Worm (Caenorhabditis elegans) whole organism, L3 larva: ENCODE measurements around the gene F13D12.8.

ENCODE experiments used
- R02D3.7 ChIP-seq: fragments of 150-350 bp; optimal IDR thresholded peaks from 2 replicates; lab custom pipeline; 2014; ENCODE audit warnings: missing biosample characterization, missing genetic modification characterization
- ZK546.5 ChIP-seq: sonication (generic microtip); optimal IDR thresholded peaks from 2 replicates; lab custom pipeline; 2017; ENCODE audit warnings: missing biosample characterization, missing genetic modification characterization
- ama-1 ChIP-seq: fragments of 150-350 bp; optimal IDR thresholded peaks from 2 replicates; lab custom pipeline; 2018
- ceh-28 ChIP-seq: fragments of 150-350 bp; optimal IDR thresholded peaks from 2 replicates; lab custom pipeline; 2014; ENCODE audit warnings: missing biosample characterization, missing genetic modification reagents, missing genetic modification characterization
- ceh-82 ChIP-seq: fragments of 150-350 bp; optimal IDR thresholded peaks from 2 replicates; lab custom pipeline; 2014; ENCODE audit warnings: missing biosample characterization, missing genetic modification characterization
- ceh-9 ChIP-seq: sonication (generic microtip); optimal IDR thresholded peaks from 2 replicates; lab custom pipeline; 2018; ENCODE audit warnings: missing biosample characterization, missing genetic modification characterization
- egl-27 ChIP-seq: sonication (generic microtip); optimal IDR thresholded peaks from 4 replicates; lab custom pipeline; 2017; ENCODE audit warnings: missing biosample characterization, missing genetic modification reagents, missing genetic modification characterization
- egl-5 ChIP-seq: fragments of 150-350 bp; optimal IDR thresholded peaks from 2 replicates; lab custom pipeline; 2017; ENCODE audit warnings: missing biosample characterization, missing genetic modification reagents, missing genetic modification characterization, inconsistent platforms
- elt-1 ChIP-seq: fragments of 150-350 bp; optimal IDR thresholded peaks from 2 replicates; lab custom pipeline; 2014; ENCODE audit warnings: missing biosample characterization, missing genetic modification characterization
- elt-2 ChIP-seq: sonication (generic microtip); optimal IDR thresholded peaks from 2 replicates; lab custom pipeline; 2016; ENCODE audit warnings: missing genetic modification reagents, mild to moderate bottlenecking, missing genetic modification characterization, missing compliant biosample characterization
- elt-3 ChIP-seq, 3 experiments: fragments of 150-350 bp in 1 of 3; sonication (generic microtip) in 2 of 3; optimal IDR thresholded peaks; 2 replicates in 2 of 3; 4 replicates in 1 of 3; lab custom pipeline; 2014 to 2017; ENCODE audit warnings: missing biosample characterization in 3 of 3, missing genetic modification characterization in 3 of 3
- fkh-10 ChIP-seq: sonication (generic microtip); optimal IDR thresholded peaks from 2 replicates; lab custom pipeline; 2017; ENCODE audit warnings: missing biosample characterization, missing genetic modification reagents, missing genetic modification characterization
- fkh-2 ChIP-seq: fragments of 150-350 bp; optimal IDR thresholded peaks from 2 replicates; lab custom pipeline; 2014; ENCODE audit warnings: missing biosample characterization, missing genetic modification reagents, missing genetic modification characterization
- fos-1 ChIP-seq: fragments of 150-350 bp; optimal IDR thresholded peaks from 2 replicates; lab custom pipeline; 2014; ENCODE audit warnings: missing biosample characterization, missing genetic modification characterization
- hmg-11 ChIP-seq: sonication (generic microtip); optimal IDR thresholded peaks from 2 replicates; lab custom pipeline; 2016; ENCODE audit warnings: missing genetic modification characterization, missing compliant biosample characterization
- jun-1 ChIP-seq: fragments of 150-350 bp; optimal IDR thresholded peaks from 2 replicates; lab custom pipeline; 2014; ENCODE audit warnings: missing biosample characterization, missing genetic modification reagents, missing genetic modification characterization
- lin-15B ChIP-seq: fragments of 150-350 bp; optimal IDR thresholded peaks from 2 replicates; lab custom pipeline; 2014; ENCODE audit warnings: missing biosample characterization, missing genetic modification characterization
- lin-39 ChIP-seq: fragments of 150-350 bp; optimal IDR thresholded peaks from 2 replicates; lab custom pipeline; 2018; ENCODE audit warnings: missing biosample characterization, missing genetic modification reagents, missing genetic modification characterization
- lsy-12 ChIP-seq: sonication (generic microtip); optimal IDR thresholded peaks from 2 replicates; lab custom pipeline; 2016; ENCODE audit warnings: mild to moderate bottlenecking, missing genetic modification characterization, missing compliant biosample characterization
- mdl-1 ChIP-seq: fragments of 150-350 bp; optimal IDR thresholded peaks from 2 replicates; lab custom pipeline; 2014; ENCODE audit warnings: missing biosample characterization, missing genetic modification characterization
- mml-1 ChIP-seq: fragments of 150-350 bp; sonication (generic microtip); optimal IDR thresholded peaks from 3 replicates; lab custom pipeline; 2014; ENCODE audit warnings: missing biosample characterization, missing genetic modification characterization
- nfya-1 ChIP-seq: sonication (generic microtip); optimal IDR thresholded peaks from 2 replicates; lab custom pipeline; 2017; ENCODE audit warnings: missing genetic modification characterization, mild to moderate bottlenecking, missing compliant biosample characterization, antibody characterized with exemption, moderate library complexity; ENCODE audit not compliant: insufficient read depth
- nhr-11 ChIP-seq: fragments of 150-350 bp; optimal IDR thresholded peaks from 2 replicates; lab custom pipeline; 2014; ENCODE audit warnings: missing biosample characterization, missing genetic modification characterization
- nhr-12 ChIP-seq: fragments of 150-350 bp; optimal IDR thresholded peaks from 2 replicates; lab custom pipeline; 2014; ENCODE audit warnings: missing biosample characterization, missing genetic modification characterization
- nhr-23 ChIP-seq: fragments of 150-350 bp; optimal IDR thresholded peaks from 2 replicates; lab custom pipeline; 2014; ENCODE audit warnings: missing biosample characterization, missing genetic modification reagents, missing genetic modification characterization
- nhr-25 ChIP-seq: sonication (generic microtip); optimal IDR thresholded peaks from 2 replicates; lab custom pipeline; 2017; ENCODE audit warnings: missing biosample characterization, missing genetic modification characterization
- nhr-43 ChIP-seq: sonication (generic microtip); optimal IDR thresholded peaks from 2 replicates; lab custom pipeline; 2016; ENCODE audit warnings: mild to moderate bottlenecking, missing genetic modification characterization, missing compliant biosample characterization; ENCODE audit not compliant: poor library complexity, severe bottlenecking
- nhr-67 ChIP-seq: fragments of 150-350 bp; optimal IDR thresholded peaks from 2 replicates; lab custom pipeline; 2014; ENCODE audit warnings: missing biosample characterization, missing genetic modification characterization
- nhr-76 ChIP-seq: fragments of 150-350 bp; sonication (generic microtip); optimal IDR thresholded peaks from 5 replicates; lab custom pipeline; 2014; ENCODE audit warnings: missing biosample characterization, missing genetic modification characterization
- nhr-77 ChIP-seq: fragments of 150-350 bp; optimal IDR thresholded peaks from 2 replicates; lab custom pipeline; 2014; ENCODE audit warnings: missing biosample characterization, missing genetic modification characterization
- pha-4 ChIP-seq: fragments of 150-350 bp; optimal IDR thresholded peaks from 2 replicates; lab custom pipeline; 2014; ENCODE audit warnings: missing biosample characterization, missing genetic modification reagents, missing genetic modification characterization
- pqm-1 ChIP-seq: fragments of 150-350 bp; optimal IDR thresholded peaks from 2 replicates; lab custom pipeline; 2017; ENCODE audit warnings: missing biosample characterization, missing genetic modification characterization, inconsistent platforms
- sea-2 ChIP-seq: fragments of 150-350 bp; sonication (generic microtip); optimal IDR thresholded peaks from 4 replicates; lab custom pipeline; 2014; ENCODE audit warnings: missing biosample characterization, missing genetic modification reagents, missing genetic modification characterization
- skn-1 ChIP-seq: fragments of 150-350 bp; optimal IDR thresholded peaks from 2 replicates; lab custom pipeline; 2014; ENCODE audit warnings: missing biosample characterization, missing genetic modification characterization
- snpc-4 ChIP-seq: fragments of 150-350 bp; optimal IDR thresholded peaks from 2 replicates; lab custom pipeline; 2014; ENCODE audit warnings: missing biosample characterization, missing genetic modification characterization
- tbx-2 ChIP-seq: sonication (generic microtip); optimal IDR thresholded peaks from 2 replicates; lab custom pipeline; 2016; ENCODE audit warnings: mild to moderate bottlenecking, missing genetic modification characterization, missing compliant biosample characterization
- unc-62 ChIP-seq: fragments of 150-350 bp; sonication (generic microtip); optimal IDR thresholded peaks from 4 replicates; lab custom pipeline; 2014; ENCODE audit warnings: missing biosample characterization, missing genetic modification reagents, missing genetic modification characterization
- zag-1 ChIP-seq: fragments of 150-350 bp; optimal IDR thresholded peaks from 2 replicates; lab custom pipeline; 2014; ENCODE audit warnings: missing biosample characterization, missing genetic modification characterization
- ztf-11 ChIP-seq: fragments of 150-350 bp; optimal IDR thresholded peaks from 2 replicates; lab custom pipeline; 2014; ENCODE audit warnings: missing biosample characterization, missing genetic modification characterization
- ztf-4 ChIP-seq: fragments of 150-350 bp; optimal IDR thresholded peaks from 2 replicates; lab custom pipeline; 2014; ENCODE audit warnings: missing biosample characterization, missing genetic modification characterization

F13D12.8 gene

ce11 chrII:11756684-11757107 lies 24.3 kb upstream of the F13D12.8 start (continued):
- TF ChIP-seq elt-3 (tag; optimal IDR thresholded peaks at IDR 0.05; lab: Kevin White, UChicago) (no peak), mdl-1 (tag; lab: Kevin White, UChicago) (no peak), fos-1 (tag; lab: Kevin White, UChicago) (peak; percentile 65), skn-1 (tag; lab: Kevin White, UChicago) (no peak), nhr-25 (peak; percentile 80), tbx-2 (peak; percentile 54), lsy-12 (no peak), hmg-11 (tag; lab: Kevin White, UChicago) (no peak), nfya-1 (tag; lab: Kevin White, UChicago) (peak; percentile 83)

- TF ChIP-seq fkh-2 (tag; lab: Kevin White, UChicago): no peak
- TF ChIP-seq snpc-4 (tag; lab: Kevin White, UChicago): peak; percentile 58
- TF ChIP-seq ceh-9 (tag; lab: Kevin White, UChicago): no peak
Observed at ce11 chrII:11753186-11753585, 20.8 kb upstream of the F13D12.8 start.

- TF ChIP-seq sea-2: peak; percentile 56
- TF ChIP-seq nhr-77 (tag; lab: Kevin White, UChicago): no peak
- peak; percentile 72 for TF ChIP-seq nfya-1 (tag; lab: Kevin White, UChicago)
- TF ChIP-seq nhr-12: no peak
- TF ChIP-seq lin-15B: peak; percentile 29
- TF ChIP-seq hmg-11 (tag; lab: Kevin White, UChicago): peak; percentile 68
- peak; percentile 33 for TF ChIP-seq unc-62 (GFP tag; lab: Kevin White, UChicago)
- TF ChIP-seq lin-39 (tag; lab: Kevin White, UChicago): peak; percentile 52
- TF ChIP-seq, all 47 proteins: peak for 6
Observed at ce11 chrII:11751615-11752174, 19.3 kb upstream of the F13D12.8 start.

ce11 chrII:11749490-11750172 lies 17.2 kb upstream of the F13D12.8 start:
- TF ChIP-seq pqm-1 (tag; lab: Kevin White, UChicago) (peak; percentile 47), egl-5 (tag; lab: Kevin White, UChicago) (peak; percentile 90), zag-1 (tag; lab: Kevin White, UChicago) (peak; percentile 0), nhr-43 (tag; lab: Kevin White, UChicago) (peak; percentile 39), ceh-82 (tag; lab: Kevin White, UChicago) (peak; percentile 25), ztf-11 (no peak), nhr-25 (peak; percentile 49), lin-15B (peak; percentile 20), pha-4 (peak; percentile 84), lsy-12 (no peak), skn-1 (tag; lab: Kevin White, UChicago) (peak; percentile 69), nhr-77 (tag; lab: Kevin White, UChicago) (no peak), R02D3.7 (tag; lab: Kevin White, UChicago) (peak; percentile 51), elt-1 (no peak), fkh-2 (tag; lab: Kevin White, UChicago) (no peak), jun-1 (peak; percentile 93), mdl-1 (tag; lab: Kevin White, UChicago) (peak; percentile 48), hmg-11 (tag; lab: Kevin White, UChicago) (peak; percentile 96), lin-39 (tag; lab: Kevin White, UChicago) (peak; percentile 89), ztf-4 (no peak), sea-2 (peak; percentile 68), nhr-23 (tag; lab: Kevin White, UChicago) (peak; percentile 61), fkh-10 (peak; percentile 46), nhr-12 (no peak), elt-3 (tag; optimal IDR thresholded peaks at IDR 0.05; lab: Kevin White, UChicago) (no peak), nhr-76 (tag; lab: Kevin White, UChicago) (no peak), nhr-11 (peak; percentile 66), elt-2 (tag; lab: Kevin White, UChicago) (peak; percentile 83), mml-1 (tag; lab: Kevin White, UChicago) (no peak), tbx-2 (peak; percentile 75), ceh-28 (tag; lab: Kevin White, UChicago) (peak; percentile 84), ama-1 (lab: Kevin White, UChicago) (no peak), ZK546.5 (tag; lab: Kevin White, UChicago) (no peak), nhr-67 (tag; lab: Kevin White, UChicago) (no peak), egl-27 (no peak), nfya-1 (tag; lab: Kevin White, UChicago) (peak; percentile 98), ceh-9 (tag; lab: Kevin White, UChicago) (no peak), fos-1 (tag; lab: Kevin White, UChicago) (peak; percentile 67), snpc-4 (tag; lab: Kevin White, UChicago) (peak; percentile 50), unc-62 (GFP tag; lab: Kevin White, UChicago) (peak; percentile 6)
- TF ChIP-seq, all 47 proteins: peak for 25
